Fruit fly (Drosophila melanogaster) whole organism, pupa: Measurements from ENCODE around the gene Ctr1A.

Experiments used
- CG32121 ChIP-seq: fragments of 200-800 bp; sonication (Bioruptor generic); IDR thresholded peaks from 2 replicates; pipeline ENCODE4 v1.3.6; 2022; ENCODE audit warnings: missing biosample characterization, missing genetic modification characterization
- CG4496 ChIP-seq: fragments of 200-800 bp; sonication (Bioruptor generic); IDR thresholded peaks from 3 replicates; pipeline ENCODE4 v1.3.6; 2022; ENCODE audit warnings: missing biosample characterization, missing genetic modification characterization
- EcR ChIP-seq: fragments of 200-800 bp; sonication (Bioruptor generic); optimal IDR thresholded peaks from 3 replicates; lab custom pipeline; 2019; ENCODE audit warnings: missing biosample characterization, missing genetic modification characterization, mild to moderate bottlenecking, moderate library complexity, missing genetic modification reagents

DNA sequence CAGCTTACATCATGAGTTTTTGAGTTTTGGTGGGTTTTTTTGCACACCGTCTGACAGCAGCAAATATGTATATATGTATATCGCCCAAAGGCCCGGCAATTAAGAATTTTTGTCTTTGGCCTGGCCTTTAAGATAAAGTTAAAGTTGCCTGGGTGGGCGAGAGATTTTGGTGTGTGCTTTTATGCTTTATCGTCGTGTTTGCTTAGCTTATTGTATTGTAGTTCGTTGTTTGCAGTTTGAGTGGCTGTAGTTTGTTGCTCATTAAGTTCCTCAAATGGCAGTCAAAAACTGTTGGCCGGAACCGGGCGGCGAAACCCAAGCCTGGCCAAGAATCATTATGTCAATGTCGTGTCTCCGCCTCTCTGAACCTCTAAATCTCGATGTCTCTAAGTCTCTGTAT, 49.6 kb upstream of the Ctr1A start:
- no peak for TF ChIP-seq CG32121 (GFP tag; lab: Robert Waterston, UW)
- TF ChIP-seq CG4496 (GFP tag; lab: Robert Waterston, UW), result no peak
- no peak for TF ChIP-seq EcR (GFP tag; lab: Kevin White, UChicago)
